Worm (Caenorhabditis elegans) whole organism, L4/young adult: Measurements from ENCODE around the gene T16G1.18.

ENCODE experiments used
- W03F9.2 ChIP-seq: fragments of 150-350 bp; optimal IDR thresholded peaks from 2 replicates; lab custom pipeline; 2014; ENCODE audit warnings: missing biosample characterization, missing genetic modification characterization
- dao-5 ChIP-seq: sonication (generic microtip); optimal IDR thresholded peaks from 2 replicates; lab custom pipeline; 2016; ENCODE audit warnings: missing genotype, missing genetic modification characterization, moderate library complexity, missing compliant biosample characterization
- him-1 ChIP-seq: sonication (generic microtip); optimal IDR thresholded peaks from 2 replicates; lab custom pipeline; 2016; ENCODE audit warnings: missing genotype, missing genetic modification reagents, missing genetic modification characterization, missing compliant biosample characterization

Gene T16G1.18

ce11 chrV:12939434-12939833 lies 11.7 kb upstream of the T16G1.18 start, which contains the start of gene T16G1.5:
Gene T16G1.5, minus strand, starts transcription at chrV:12939552.
- TF ChIP-seq him-1 (tag; lab: Kevin White, UChicago) (no peak), W03F9.2 (no peak), dao-5 (tag; lab: Kevin White, UChicago) (no peak)

- TF ChIP-seq him-1 (tag; lab: Kevin White, UChicago): no peak
- no peak for TF ChIP-seq W03F9.2
- no peak for TF ChIP-seq dao-5 (tag; lab: Kevin White, UChicago)
Observed at ce11 chrV:12941797-12942474, 9.2 kb upstream of the T16G1.18 start, which contains the start of gene T16G1.4. Gene T16G1.4, minus strand, starts transcription at chrV:12941847.

- TF ChIP-seq W03F9.2 (no peak), dao-5 (tag; lab: Kevin White, UChicago) (no peak), him-1 (tag; lab: Kevin White, UChicago) (no peak)
Observed at ce11 chrV:12943399-12943798, 7.7 kb upstream of the T16G1.18 start.

ce11 chrV:12944229-12944628 lies 6.9 kb upstream of the T16G1.18 start, which contains the start of gene T16G1.3:
Gene T16G1.3, minus strand, starts transcription at chrV:12944329.
- TF ChIP-seq W03F9.2 (no peak), him-1 (tag; lab: Kevin White, UChicago) (no peak), dao-5 (tag; lab: Kevin White, UChicago) (no peak)

- TF ChIP-seq him-1 (tag; lab: Kevin White, UChicago) (no peak), W03F9.2 (no peak), dao-5 (tag; lab: Kevin White, UChicago) (no peak)
Observed at ce11 chrV:12944775-12945174, 6.3 kb upstream of the T16G1.18 start, which contains the start of gene grl-2. Gene grl-2, plus strand, starts transcription at chrV:12945075.

ce11 chrV:12949607-12950006 lies 1.5 kb upstream of the T16G1.18 start, which contains the start of gene T16G1.13:
Gene T16G1.13, plus strand, starts transcription at chrV:12949907.
- TF ChIP-seq him-1 (tag; lab: Kevin White, UChicago) (no peak), dao-5 (tag; lab: Kevin White, UChicago) (no peak), W03F9.2 (no peak)

- TF ChIP-seq W03F9.2 (no peak), him-1 (tag; lab: Kevin White, UChicago) (no peak), dao-5 (tag; lab: Kevin White, UChicago) (no peak)
Observed at ce11 chrV:12952287-12952686, 1.2 kb downstream of the T16G1.18 start, which contains the start of gene pqn-68. Gene pqn-68, plus strand, starts transcription at chrV:12952636.

- TF ChIP-seq him-1 (tag; lab: Kevin White, UChicago) (no peak), dao-5 (tag; lab: Kevin White, UChicago) (no peak), W03F9.2 (no peak)
Observed at ce11 chrV:12953702-12954101, 2.6 kb downstream of the T16G1.18 start, which contains the start of gene eif-3.K. Gene eif-3.K, plus strand, starts transcription at chrV:12954002.

ce11 chrV:12954261-12954660 lies 3.2 kb downstream of the T16G1.18 start:
- TF ChIP-seq W03F9.2: no peak
- no peak for TF ChIP-seq him-1 (tag; lab: Kevin White, UChicago)

ce11 chrV:12961085-12961560 lies 10.0 kb downstream of the T16G1.18 start, which contains the start of gene mpst-7:
Gene mpst-7, minus strand, starts transcription at chrV:12961135.
- TF ChIP-seq dao-5 (tag; lab: Kevin White, UChicago): no peak

ce11 chrV:12963192-12963591 lies 12.1 kb downstream of the T16G1.18 start, which contains the start of gene hrg-9:
Gene hrg-9, minus strand, starts transcription at chrV:12963343.
- no peak for TF ChIP-seq him-1 (tag; lab: Kevin White, UChicago)

ce11 chrV:12964076-12964475 lies 13.0 kb downstream of the T16G1.18 start, which contains the start of gene srd-35:
Gene srd-35, plus strand, starts transcription at chrV:12964376.
- TF ChIP-seq W03F9.2 (no peak), him-1 (tag; lab: Kevin White, UChicago) (no peak), dao-5 (tag; lab: Kevin White, UChicago) (no peak)

ce11 chrV:12967110-12967509 lies 16.0 kb downstream of the T16G1.18 start, which contains the start of gene R186.3:
Gene R186.3, minus strand, starts transcription at chrV:12967210.
- TF ChIP-seq him-1 (tag; lab: Kevin White, UChicago) (no peak), dao-5 (tag; lab: Kevin White, UChicago) (no peak), W03F9.2 (no peak)

- TF ChIP-seq him-1 (tag; lab: Kevin White, UChicago) (peak; percentile 55), W03F9.2 (peak; percentile 3)
Observed at ce11 chrV:12967925-12968327, 16.8 kb downstream of the T16G1.18 start, which contains the start of gene R186.8. Gene R186.8, minus strand, starts transcription at chrV:12967982.
